Fruit fly (Drosophila melanogaster) whole organism, adult: ENCODE measurements around the gene CG17118.

Source experiments
- CG5204 ChIP-seq: fragments of 200-800 bp; sonication (Bioruptor generic); optimal IDR thresholded peaks from 2 replicates; lab custom pipeline; 2016; ENCODE audit warnings: missing biosample characterization, missing genetic modification characterization
- CG7101 ChIP-seq: fragments of 200-800 bp; sonication (Bioruptor generic); optimal IDR thresholded peaks from 2 replicates; lab custom pipeline; 2018; ENCODE audit warnings: missing biosample characterization, mild to moderate bottlenecking, missing genetic modification characterization, moderate library complexity
- Clk ChIP-seq: fragments of 200-800 bp; sonication (Bioruptor generic); optimal IDR thresholded peaks from 2 replicates; lab custom pipeline; 2017; ENCODE audit warnings: missing biosample characterization, missing genetic modification characterization
- Hr96 ChIP-seq: fragments of 200-800 bp; sonication (Bioruptor generic); optimal IDR thresholded peaks from 2 replicates; lab custom pipeline; 2016; ENCODE audit warnings: missing biosample characterization, missing genetic modification characterization
- cic ChIP-seq: fragments of 200-800 bp; sonication (Bioruptor generic); optimal IDR thresholded peaks from 2 replicates; lab custom pipeline; 2017; ENCODE audit warnings: missing biosample characterization, mild to moderate bottlenecking, missing genetic modification characterization, moderate library complexity
- ovo ChIP-seq: fragments of 200-800 bp; sonication (Bioruptor generic); optimal IDR thresholded peaks from 2 replicates; lab custom pipeline; 2016; ENCODE audit warnings: missing biosample characterization, missing genetic modification characterization
- tj ChIP-seq: fragments of 200-800 bp; sonication (Bioruptor generic); optimal IDR thresholded peaks from 3 replicates; lab custom pipeline; 2017; ENCODE audit warnings: missing biosample characterization, mild to moderate bottlenecking, missing genetic modification characterization, moderate library complexity
- toe ChIP-seq: fragments of 200-800 bp; sonication (Bioruptor generic); optimal IDR thresholded peaks from 2 replicates; lab custom pipeline; 2016; ENCODE audit warnings: missing biosample characterization, missing genetic modification characterization

DNA sequence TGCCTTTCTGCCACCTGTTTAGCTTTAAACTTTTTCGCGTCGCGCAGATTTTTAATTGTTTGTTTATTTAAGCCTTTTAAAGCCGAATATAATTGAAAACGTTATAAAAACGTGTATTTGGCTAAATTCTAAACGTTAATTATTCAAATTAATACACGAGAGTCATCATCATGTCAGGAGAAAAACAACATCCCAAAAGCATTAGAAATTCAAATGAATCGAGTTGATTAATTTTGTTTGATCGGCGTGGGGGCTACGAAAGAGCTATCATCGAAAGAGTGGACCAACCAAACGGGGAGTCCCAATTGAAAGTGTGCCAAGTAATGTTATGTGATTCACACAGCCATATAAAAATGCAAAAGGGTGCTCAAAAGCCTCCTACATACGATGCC is 42.3 kb upstream of the CG17118 start:
- TF ChIP-seq ovo (GFP tag; lab: Kevin White, UChicago): no peak
- TF ChIP-seq CG5204 (GFP tag; lab: Kevin White, UChicago): no peak
- no peak for TF ChIP-seq tj (GFP tag; lab: Kevin White, UChicago)
- TF ChIP-seq Clk (GFP tag; lab: Kevin White, UChicago): no peak
- TF ChIP-seq Hr96 (GFP tag; lab: Kevin White, UChicago): no peak
- TF ChIP-seq toe (GFP tag; lab: Kevin White, UChicago): no peak
- TF ChIP-seq cic (GFP tag; lab: Kevin White, UChicago): no peak
- TF ChIP-seq CG7101 (tag; lab: Kevin White, UChicago): no peak
